Worm (Caenorhabditis elegans): ENCODE data around the gene set-1.
A peak's percentile ranks its signal among the peaks of the same experiment; 100 is the strongest.

set-1 gene

DNA sequence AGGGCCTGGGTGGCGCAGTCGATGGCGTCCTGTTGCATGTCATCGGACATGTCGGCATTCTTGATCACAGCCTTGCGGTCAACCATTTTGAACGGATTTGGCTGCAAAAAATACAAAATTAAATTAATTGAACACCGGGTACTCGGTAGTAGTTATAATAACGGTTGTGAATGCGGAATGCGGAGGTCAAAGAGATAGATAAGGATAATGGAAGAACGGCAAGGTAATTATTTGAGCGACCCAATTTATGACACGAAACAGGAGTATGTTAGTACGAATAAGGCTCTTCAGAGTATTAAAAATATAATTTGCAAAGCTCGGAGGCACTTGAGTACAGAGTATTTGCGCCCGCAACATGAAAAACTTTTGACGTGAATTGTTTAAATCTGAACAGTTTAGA lies 11.5 kb upstream of the set-1 start, which contains the start of gene dlc-1:
dlc-1 (minus strand) TSS at position 101 of the 400 bp plus-strand sequence.
- TF ChIP-seq Y55F3AM.14 (GFP tag; optimal IDR thresholded peaks at IDR 0.05) (no peak), nhr-237 (tag; optimal IDR thresholded peaks at IDR 0.05) (no peak), zag-1 (tag; optimal IDR thresholded peaks at IDR 0.05) (no peak), sma-3 (GFP tag; optimal IDR thresholded peaks at IDR 0.05) (no peak), sma-9 (GFP tag; optimal IDR thresholded peaks at IDR 0.05) (no peak), sma-9 (tag; optimal IDR thresholded peaks at IDR 0.05) (no peak), nhr-25 (tag; optimal IDR thresholded peaks at IDR 0.05) (no peak), fos-1 (tag; optimal IDR thresholded peaks at IDR 0.05) (no peak), R02D3.7 (tag; optimal IDR thresholded peaks at IDR 0.05) (no peak), elt-1 (tag; optimal IDR thresholded peaks at IDR 0.05) (no peak), C34F6.9 (tag; optimal IDR thresholded peaks at IDR 0.05) (no peak), unc-39 (tag; optimal IDR thresholded peaks at IDR 0.05) (no peak), lin-13 (GFP tag; optimal IDR thresholded peaks at IDR 0.05) (no peak), crh-2 (tag; optimal IDR thresholded peaks at IDR 0.05) (no peak), egl-27 (tag; optimal IDR thresholded peaks at IDR 0.05) (no peak), nhr-21 (tag; optimal IDR thresholded peaks at IDR 0.05) (no peak)

DNA sequence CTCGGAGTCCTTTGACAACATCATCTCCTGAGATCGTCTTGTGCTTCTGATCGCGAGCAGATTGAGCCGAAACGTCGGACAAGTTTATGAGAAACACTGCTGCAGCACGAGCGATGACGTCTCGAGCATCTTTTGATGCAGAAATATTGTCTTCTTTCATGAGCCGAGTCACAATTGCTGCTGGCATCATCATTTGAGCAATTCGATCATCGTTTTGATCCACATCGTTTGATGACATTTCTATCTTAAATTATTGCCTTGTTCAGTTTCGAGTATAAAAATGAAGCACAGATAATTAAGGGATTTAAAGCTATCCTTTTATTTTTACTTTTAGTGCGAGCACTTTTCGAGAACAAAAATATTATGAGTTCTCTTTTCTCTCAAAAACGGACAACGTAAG lies 10.4 kb upstream of the set-1 start, which contains the start of gene T26A5.8:
T26A5.8 (minus strand) TSS at position 247 of the 400 bp plus-strand sequence.
- TF ChIP-seq ama-1 (optimal IDR thresholded peaks at IDR 0.05) (peak; percentile 56), mab-5 (tag; optimal IDR thresholded peaks at IDR 0.05) (no peak), lsy-2 (tag; optimal IDR thresholded peaks at IDR 0.05) (peak in 1 of 2 experiments; percentile 58), nhr-6 (tag; optimal IDR thresholded peaks at IDR 0.05) (peak; percentile 19), ztf-4 (tag; optimal IDR thresholded peaks at IDR 0.05) (peak; percentile 29), nhr-10 (tag; optimal IDR thresholded peaks at IDR 0.05) (no peak), crh-2 (tag; optimal IDR thresholded peaks at IDR 0.05) (peak; percentile 10), snpc-4 (tag; optimal IDR thresholded peaks at IDR 0.05) (no peak), lin-13 (GFP tag; optimal IDR thresholded peaks at IDR 0.05) (peak; percentile 15), unc-39 (tag; optimal IDR thresholded peaks at IDR 0.05) (no peak), nhr-129 (tag; optimal IDR thresholded peaks at IDR 0.05) (peak; percentile 25), sma-3 (GFP tag; optimal IDR thresholded peaks at IDR 0.05) (peak; percentile 45), unc-62 (GFP tag; optimal IDR thresholded peaks at IDR 0.05) (no peak)

DNA sequence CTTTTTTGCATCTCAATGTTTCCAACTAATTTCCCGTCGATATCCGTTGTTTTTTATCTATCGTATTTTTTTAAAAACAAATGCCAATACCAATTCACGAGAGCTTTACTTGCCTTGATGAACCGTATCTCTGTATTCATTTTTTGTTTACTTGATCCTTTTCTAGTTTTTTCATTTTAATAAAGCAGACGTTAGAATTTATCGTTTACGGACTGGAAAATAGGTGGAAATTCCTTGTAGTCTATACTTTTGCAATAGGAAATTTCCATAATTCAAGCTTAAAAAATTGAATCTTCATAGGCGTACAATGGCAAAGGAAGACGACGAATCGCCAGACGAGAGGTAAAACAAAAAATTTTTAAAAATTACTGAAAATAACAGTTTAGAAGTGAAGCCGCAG lies 7.6 kb upstream of the set-1 start, which contains the start of gene algn-1:
algn-1 (plus strand) TSS at position 301 of the 400 bp plus-strand sequence.
- TF ChIP-seq alr-1 (tag; optimal IDR thresholded peaks at IDR 0.05): no peak

DNA sequence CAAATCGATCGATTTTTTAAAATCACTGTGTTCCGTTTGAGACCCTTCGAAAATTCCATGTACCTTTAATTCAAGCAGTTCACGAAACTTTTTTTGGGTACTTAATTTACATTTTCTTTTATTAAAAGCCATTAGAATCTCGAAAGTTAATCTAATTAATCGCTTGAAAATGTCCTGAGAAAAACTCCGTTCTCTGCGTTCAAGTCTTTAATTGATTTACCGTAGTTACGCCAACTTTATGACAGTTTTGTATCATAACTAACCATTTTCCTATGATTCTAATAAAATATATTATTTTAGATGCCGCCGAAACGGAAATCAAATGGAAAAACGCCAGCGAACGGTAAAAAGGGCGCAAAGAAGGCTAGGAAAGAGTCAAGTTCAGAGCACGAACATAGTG lies 2.0 kb upstream of the set-1 start, which contains the start of gene jhdm-1:
jhdm-1 (plus strand) TSS at position 301 of the 400 bp plus-strand sequence.
- no peak for TF ChIP-seq fos-1 (tag; optimal IDR thresholded peaks at IDR 0.05)
- TF ChIP-seq ztf-11 (tag; optimal IDR thresholded peaks at IDR 0.05): no peak
- no peak for TF ChIP-seq blmp-1 (tag; optimal IDR thresholded peaks at IDR 0.05; ENCODE audit: insufficient read depth)
- TF ChIP-seq sma-3 (GFP tag; optimal IDR thresholded peaks at IDR 0.05): no peak
- TF ChIP-seq peb-1 (tag; optimal IDR thresholded peaks at IDR 0.05): no peak
- no peak for TF ChIP-seq nhr-77 (tag; optimal IDR thresholded peaks at IDR 0.05)
- TF ChIP-seq elt-1 (tag; optimal IDR thresholded peaks at IDR 0.05): no peak
- no peak for TF ChIP-seq ama-1 (optimal IDR thresholded peaks at IDR 0.05)
- no peak for TF ChIP-seq gmeb-1 (tag; optimal IDR thresholded peaks at IDR 0.05)
- TF ChIP-seq unc-39 (tag; optimal IDR thresholded peaks at IDR 0.05): no peak
- TF ChIP-seq Y55F3AM.14 (GFP tag; optimal IDR thresholded peaks at IDR 0.05): no peak
- TF ChIP-seq sma-9 (GFP tag; optimal IDR thresholded peaks at IDR 0.05): no peak
- TF ChIP-seq sma-9 (tag; optimal IDR thresholded peaks at IDR 0.05): no peak
- no peak for TF ChIP-seq C34F6.9 (tag; optimal IDR thresholded peaks at IDR 0.05)

DNA sequence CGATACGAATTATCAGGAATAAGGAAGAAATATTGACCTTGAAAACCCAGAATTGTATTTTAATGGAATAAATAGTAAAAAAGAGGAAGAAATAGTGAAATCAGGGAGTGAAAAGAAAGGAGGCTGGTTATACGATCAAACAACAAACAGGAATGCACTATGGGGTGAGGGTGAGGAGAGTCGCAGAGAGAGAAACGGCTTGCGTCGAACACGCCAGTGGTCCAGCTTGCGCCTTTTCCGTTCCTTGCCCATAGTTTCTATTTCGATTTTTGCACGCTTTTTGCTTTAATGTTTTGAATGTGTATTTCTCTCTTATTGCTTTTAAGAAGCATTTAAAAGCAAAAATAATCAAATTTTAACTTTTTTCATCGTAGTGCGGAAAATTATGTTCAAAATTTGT lies 1.5 kb upstream of the set-1 start:
- TF ChIP-seq nhr-25 (tag; optimal IDR thresholded peaks at IDR 0.05) (peak; percentile 78), blmp-1 (tag; optimal IDR thresholded peaks at IDR 0.05; ENCODE audit: insufficient read depth) (peak; percentile 89), R02D3.7 (tag; optimal IDR thresholded peaks at IDR 0.05) (no peak), ZK546.5 (tag; optimal IDR thresholded peaks at IDR 0.05) (no peak), ceh-16 (tag; optimal IDR thresholded peaks at IDR 0.05) (peak; percentile 4), nhr-6 (tag; optimal IDR thresholded peaks at IDR 0.05) (peak; percentile 71), unc-39 (tag; optimal IDR thresholded peaks at IDR 0.05) (no peak), mab-5 (tag; optimal IDR thresholded peaks at IDR 0.05) (peak; percentile 33), fos-1 (tag; optimal IDR thresholded peaks at IDR 0.05) (peak; percentile 86), unc-62 (GFP tag; optimal IDR thresholded peaks at IDR 0.05) (no peak), lin-11 (tag; optimal IDR thresholded peaks at IDR 0.05) (peak; percentile 67), unc-55 (GFP tag; optimal IDR thresholded peaks at IDR 0.05) (peak; percentile 95), nhr-129 (tag; optimal IDR thresholded peaks at IDR 0.05) (peak; percentile 94), sma-3 (GFP tag; optimal IDR thresholded peaks at IDR 0.05) (peak; percentile 80), ama-1 (optimal IDR thresholded peaks at IDR 0.05) (no peak), F13H6.1 (tag; optimal IDR thresholded peaks at IDR 0.05) (peak; percentile 84), nhr-23 (tag; optimal IDR thresholded peaks at IDR 0.05) (no peak), mbf-1 (tag; optimal IDR thresholded peaks at IDR 0.05) (no peak), sma-9 (GFP tag; optimal IDR thresholded peaks at IDR 0.05) (peak; percentile 83), sma-9 (tag; optimal IDR thresholded peaks at IDR 0.05) (no peak), aly-2 (tag; optimal IDR thresholded peaks at IDR 0.05) (peak; percentile 17), lin-13 (GFP tag; optimal IDR thresholded peaks at IDR 0.05) (peak; percentile 88), nhr-237 (tag; optimal IDR thresholded peaks at IDR 0.05) (no peak), crh-2 (tag; optimal IDR thresholded peaks at IDR 0.05) (peak; percentile 82), lin-39 (tag; optimal IDR thresholded peaks at IDR 0.05) (no peak), ceh-82 (tag; optimal IDR thresholded peaks at IDR 0.05) (no peak), zag-1 (tag; optimal IDR thresholded peaks at IDR 0.05) (peak; percentile 66), elt-3 (tag; optimal IDR thresholded peaks at IDR 0.05) (no peak), dmd-4 (tag; optimal IDR thresholded peaks at IDR 0.05) (no peak)

Measured in whole organism, L2 larva.